Worm (Caenorhabditis elegans): ENCODE results near the gene hsd-3.

The hsd-3 gene

ce11 chrX:4971427-4971826 is 37.7 kb upstream of the hsd-3 start:
- no peak for TF ChIP-seq egl-13 (tag; optimal IDR thresholded peaks at IDR 0.05)
- no peak for TF ChIP-seq nhr-84 (tag; optimal IDR thresholded peaks at IDR 0.05)
- peak; percentile 20 for TF ChIP-seq mef-2 (tag; optimal IDR thresholded peaks at IDR 0.05)
- no peak for TF ChIP-seq C04F5.9 (tag; optimal IDR thresholded peaks at IDR 0.05)
- TF ChIP-seq ztf-4 (tag; optimal IDR thresholded peaks at IDR 0.05), result peak; percentile 18
- no peak for TF ChIP-seq C34B4.2 (tag; optimal IDR thresholded peaks at IDR 0.05)
- no peak for TF ChIP-seq Y116A8C.19 (tag; optimal IDR thresholded peaks at IDR 0.05; ENCODE audit: borderline replicate concordance)
- no peak for TF ChIP-seq unc-98 (GFP tag; IDR thresholded peaks at IDR 0.05)
- TF ChIP-seq xbp-1 (tag; optimal IDR thresholded peaks at IDR 0.05), result peak; percentile 80
- TF ChIP-seq ceh-90 (tag; optimal IDR thresholded peaks at IDR 0.05), result no peak
- TF ChIP-seq jun-1 (tag; optimal IDR thresholded peaks at IDR 0.05), result no peak
- TF ChIP-seq efl-1 (optimal IDR thresholded peaks at IDR 0.05), result peak; percentile 26 to 40
- TF ChIP-seq efl-1 (GFP tag; optimal IDR thresholded peaks at IDR 0.05 in 1 of 2), result peak in 1 of 2 experiments; percentile 76
- TF ChIP-seq ets-5 (GFP tag; IDR thresholded peaks at IDR 0.05), result no peak
- peak in 2 of 6 experiments; percentile 2 to 20 for TF ChIP-seq elt-3 (tag; optimal IDR thresholded peaks at IDR 0.05)
- no peak for TF ChIP-seq nhr-28 (tag; optimal IDR thresholded peaks at IDR 0.05)
- TF ChIP-seq fkh-4 (tag; optimal IDR thresholded peaks at IDR 0.05; ENCODE audit: borderline replicate concordance), result no peak
- TF ChIP-seq isw-1 (GFP tag; IDR thresholded peaks at IDR 0.05), result no peak
- no peak for TF ChIP-seq ceh-8 (GFP tag; optimal IDR thresholded peaks at IDR 0.05)
- TF ChIP-seq nhr-76 (tag; optimal IDR thresholded peaks at IDR 0.05), result no peak
- TF ChIP-seq rnt-1 (tag; optimal IDR thresholded peaks at IDR 0.05), result peak; percentile 74
- TF ChIP-seq aly-2 (tag; optimal IDR thresholded peaks at IDR 0.05), result no peak
- no peak for TF ChIP-seq mab-9 (GFP tag; IDR thresholded peaks at IDR 0.05)
- no peak for TF ChIP-seq ces-1 (GFP tag; optimal IDR thresholded peaks at IDR 0.05)
- TF ChIP-seq lin-35 (GFP tag; optimal IDR thresholded peaks at IDR 0.05), result peak; percentile 25 to 52
- TF ChIP-seq tbx-2 (tag; optimal IDR thresholded peaks at IDR 0.05), result peak; percentile 58
- peak; percentile 26 for TF ChIP-seq nhr-85 (tag)
- peak; percentile 51 for TF ChIP-seq nhr-19 (GFP tag; conservative IDR thresholded peaks at IDR 0.05)
- no peak for TF ChIP-seq snpc-4 (tag; optimal IDR thresholded peaks at IDR 0.05)
- peak in 1 of 2 experiments; percentile 9 for TF ChIP-seq ztf-11 (tag; optimal IDR thresholded peaks at IDR 0.05)
- no peak for TF ChIP-seq hlh-17 (GFP tag; optimal IDR thresholded peaks at IDR 0.05; ENCODE audit: borderline replicate concordance)
- peak in 1 of 3 experiments; percentile 46 for TF ChIP-seq ceh-82 (tag; optimal IDR thresholded peaks at IDR 0.05)
- no peak for TF ChIP-seq skn-1 (tag; optimal IDR thresholded peaks at IDR 0.05)
- TF ChIP-seq efl-3 (GFP tag; optimal IDR thresholded peaks at IDR 0.05), result no peak
- 0 out of 2 replicates have a peak, but pooled peaks have one; percentile 34 for TF ChIP-seq grh-1 (GFP tag; IDR thresholded peaks at IDR 0.05)
- TF ChIP-seq zag-1 (tag; optimal IDR thresholded peaks at IDR 0.05), result no peak
- TF ChIP-seq aha-1 (tag; optimal IDR thresholded peaks at IDR 0.05), result no peak
- TF ChIP-seq unc-30 (tag; optimal IDR thresholded peaks at IDR 0.05), result no peak
- no peak for TF ChIP-seq nhr-11 (tag; optimal IDR thresholded peaks at IDR 0.05)
- TF ChIP-seq dsc-1 (tag; optimal IDR thresholded peaks at IDR 0.05), result peak; percentile 34
- no peak for TF ChIP-seq F16B12.6 (tag; optimal IDR thresholded peaks at IDR 0.05)
- TF ChIP-seq sptf-1 (tag; optimal IDR thresholded peaks at IDR 0.05), result no peak
- TF ChIP-seq nhr-47 (tag; optimal IDR thresholded peaks at IDR 0.05), result peak; percentile 40
- no peak for TF ChIP-seq ceh-63 (GFP tag; optimal IDR thresholded peaks at IDR 0.05)
- peak; percentile 78 for TF ChIP-seq snu-23 (GFP tag; optimal IDR thresholded peaks at IDR 0.05)
- peak in 1 of 2 experiments; percentile 16 for TF ChIP-seq egl-27 (tag; optimal IDR thresholded peaks at IDR 0.05)
- peak; percentile 50 for TF ChIP-seq swsn-7 (tag; optimal IDR thresholded peaks at IDR 0.05)
- TF ChIP-seq unc-130 (tag; optimal IDR thresholded peaks at IDR 0.05), result peak; percentile 57
- TF ChIP-seq fkh-8 (tag; optimal IDR thresholded peaks at IDR 0.05), result no peak
- peak; percentile 24 for TF ChIP-seq nhr-90 (tag; optimal IDR thresholded peaks at IDR 0.05; ENCODE audit: poor library complexity)
- TF ChIP-seq pax-3 (tag; optimal IDR thresholded peaks at IDR 0.05), result no peak
- TF ChIP-seq irx-1 (tag; optimal IDR thresholded peaks at IDR 0.05), result peak; percentile 20
- TF ChIP-seq ceh-88 (GFP tag; IDR thresholded peaks at IDR 0.05), result no peak
- TF ChIP-seq nhr-77 (tag; optimal IDR thresholded peaks at IDR 0.05), result peak; percentile 28

Data from whole organism, L1 larva.